Worm (Caenorhabditis elegans) whole organism, young adult: ENCODE results near the gene F22B3.10.
"Not testable (repeated sequence)": the region's sequence is repeated elsewhere in the genome, so short reads cannot be mapped to it uniquely, and the experiment has no call there.

Experiments used
- ets-4 ChIP-seq: fragments of 200-800 bp; sonication (Bioruptor generic); optimal IDR thresholded peaks from 2 replicates; lab custom pipeline; 2018; ENCODE audit warnings: mild to moderate bottlenecking, missing genetic modification characterization, missing compliant biosample characterization
- lir-1 ChIP-seq: fragments of 200-800 bp; sonication (Bioruptor generic); conservative IDR thresholded peaks from 2 replicates; pipeline ENCODE4 v1.3.6; 2022; ENCODE audit warnings: missing genetic modification reagents, missing genetic modification characterization, missing compliant biosample characterization
- lsl-1 ChIP-seq: fragments of 200-800 bp; sonication (Bioruptor generic); optimal IDR thresholded peaks from 2 replicates; lab custom pipeline; 2018; ENCODE audit warnings: mild to moderate bottlenecking, missing genetic modification characterization, moderate library complexity, missing compliant biosample characterization

- TF ChIP-seq lir-1 (GFP tag; lab: Robert Waterston, UW); ets-4; lsl-1: not testable (repeated sequence)
Measured at ce11 chrIV:11398267-11398825, 16.5 kb downstream of the F22B3.10 start, which contains the start of gene dsl-6.
